Worm (Caenorhabditis elegans): Measurements from ENCODE around the gene vab-23.

vab-23 gene

ce11 chrII:11899761-11900160 lies 1.2 kb downstream of the vab-23 start:
- TF ChIP-seq tab-1 (GFP tag; IDR thresholded peaks at IDR 0.05) (no peak), ztf-23 (GFP tag; IDR thresholded peaks at IDR 0.05) (no peak), klf-2 (GFP tag; conservative IDR thresholded peaks at IDR 0.05) (no peak), cog-1 (tag; optimal IDR thresholded peaks at IDR 0.05) (no peak), ztf-29 (GFP tag; IDR thresholded peaks at IDR 0.05) (no peak), T22C8.4 (GFP tag; IDR thresholded peaks at IDR 0.05) (no peak), flt-1 (GFP tag; IDR thresholded peaks at IDR 0.05) (no peak), ref-1 (GFP tag; conservative IDR thresholded peaks at IDR 0.05) (no peak), med-1 (GFP tag; optimal IDR thresholded peaks at IDR 0.05; ENCODE audit: insufficient read depth) (no peak)

ce11 chrII:11893323-11893722 lies 7.7 kb downstream of the vab-23 start, which contains the start of gene ZK930.2:
ZK930.2 (minus strand) TSS chrII:11893423.
- TF ChIP-seq T22C8.4 (GFP tag; IDR thresholded peaks at IDR 0.05) (no peak), tab-1 (GFP tag; IDR thresholded peaks at IDR 0.05) (no peak), ztf-23 (GFP tag; IDR thresholded peaks at IDR 0.05) (no peak), cog-1 (tag; optimal IDR thresholded peaks at IDR 0.05) (no peak), ztf-29 (GFP tag; IDR thresholded peaks at IDR 0.05) (no peak), flt-1 (GFP tag; IDR thresholded peaks at IDR 0.05) (no peak)

ce11 chrII:11890596-11890995 lies 10.4 kb downstream of the vab-23 start:
- no peak for TF ChIP-seq cog-1 (tag; optimal IDR thresholded peaks at IDR 0.05)
- 0 out of 2 replicates have a peak, but pooled peaks have one; percentile 55 for TF ChIP-seq flt-1 (GFP tag; IDR thresholded peaks at IDR 0.05)

- TF ChIP-seq ref-1 (GFP tag; conservative IDR thresholded peaks at IDR 0.05) = no peak
- peak; percentile 40; the same call in 1 of the 2 replicates for TF ChIP-seq flt-1 (GFP tag; IDR thresholded peaks at IDR 0.05)
These were observed 11.5 kb downstream of the vab-23 start for ce11 chrII:11889420-11890075.

- TF ChIP-seq cog-1 (tag; optimal IDR thresholded peaks at IDR 0.05) (no peak), ztf-29 (GFP tag; IDR thresholded peaks at IDR 0.05) (no peak), T22C8.4 (GFP tag; IDR thresholded peaks at IDR 0.05) (no peak), med-1 (GFP tag; optimal IDR thresholded peaks at IDR 0.05; ENCODE audit: insufficient read depth) (no peak), tab-1 (GFP tag; IDR thresholded peaks at IDR 0.05) (no peak), klf-2 (GFP tag; conservative IDR thresholded peaks at IDR 0.05) (no peak)
These were observed 12.9 kb downstream of the vab-23 start for ce11 chrII:11888150-11888549.

ce11 chrII:11887724-11888123 lies 13.3 kb downstream of the vab-23 start:
- TF ChIP-seq klf-2 (GFP tag; conservative IDR thresholded peaks at IDR 0.05) = no peak
- no peak for TF ChIP-seq cog-1 (tag; optimal IDR thresholded peaks at IDR 0.05)
- TF ChIP-seq ref-1 (GFP tag; conservative IDR thresholded peaks at IDR 0.05) = no peak

ce11 chrII:11883648-11884047 lies 17.4 kb downstream of the vab-23 start, which contains the start of gene ZK930.6:
ZK930.6 (plus strand) TSS chrII:11883948.
- TF ChIP-seq ztf-23 (GFP tag; IDR thresholded peaks at IDR 0.05) (no peak), T22C8.4 (GFP tag; IDR thresholded peaks at IDR 0.05) (no peak), klf-2 (GFP tag; conservative IDR thresholded peaks at IDR 0.05) (no peak), med-1 (GFP tag; optimal IDR thresholded peaks at IDR 0.05; ENCODE audit: insufficient read depth) (no peak), cog-1 (tag; optimal IDR thresholded peaks at IDR 0.05) (no peak), ref-1 (GFP tag; conservative IDR thresholded peaks at IDR 0.05) (no peak), flt-1 (GFP tag; IDR thresholded peaks at IDR 0.05) (no peak), ztf-29 (GFP tag; IDR thresholded peaks at IDR 0.05) (no peak), tab-1 (GFP tag; IDR thresholded peaks at IDR 0.05) (no peak)

- TF ChIP-seq ztf-23 (GFP tag; IDR thresholded peaks at IDR 0.05) (no peak), ref-1 (GFP tag; conservative IDR thresholded peaks at IDR 0.05) (no peak), tab-1 (GFP tag; IDR thresholded peaks at IDR 0.05) (no peak), flt-1 (GFP tag; IDR thresholded peaks at IDR 0.05) (no peak), T22C8.4 (GFP tag; IDR thresholded peaks at IDR 0.05) (no peak), med-1 (GFP tag; optimal IDR thresholded peaks at IDR 0.05; ENCODE audit: insufficient read depth) (no peak)
These were observed 20.3 kb downstream of the vab-23 start for ce11 chrII:11880456-11881353.

- TF ChIP-seq ref-1 (GFP tag; conservative IDR thresholded peaks at IDR 0.05) (no peak), tab-1 (GFP tag; IDR thresholded peaks at IDR 0.05) (no peak), ztf-23 (GFP tag; IDR thresholded peaks at IDR 0.05) (no peak), T22C8.4 (GFP tag; IDR thresholded peaks at IDR 0.05) (no peak), klf-2 (GFP tag; conservative IDR thresholded peaks at IDR 0.05) (no peak)
These were observed 21.2 kb downstream of the vab-23 start for ce11 chrII:11879784-11880183.

ce11 chrII:11874674-11875198 lies 26.3 kb downstream of the vab-23 start, which contains the start of the genes npp-3 and top-2:
npp-3 (minus strand) TSS chrII:11874788.
top-2 (plus strand) TSS chrII:11875148.
- TF ChIP-seq T22C8.4 (GFP tag; IDR thresholded peaks at IDR 0.05) = no peak
- peak; percentile 40; the same call in 1 of the 2 replicates for TF ChIP-seq ztf-29 (GFP tag; IDR thresholded peaks at IDR 0.05)
